Worm (Caenorhabditis elegans) whole organism, mixed stage, embryonic: ENCODE results near the gene Y105C5A.24.

Source experiments
- M03D4.4 ChIP-seq: sonication (generic microtip); optimal IDR thresholded peaks from 2 replicates; lab custom pipeline; 2017; ENCODE audit warnings: mild to moderate bottlenecking, missing genetic modification characterization, missing compliant biosample characterization
- bed-3 ChIP-seq: fragments of 200-800 bp; sonication (Bioruptor generic); optimal IDR thresholded peaks from 3 replicates; lab custom pipeline; 2018; ENCODE audit warnings: mild to moderate bottlenecking, missing genetic modification characterization, moderate library complexity, missing compliant biosample characterization
- blmp-1 ChIP-seq: fragments of 150-350 bp; optimal IDR thresholded peaks from 2 replicates; lab custom pipeline; 2014; ENCODE audit warnings: missing biosample characterization, missing genetic modification characterization
- ceh-39 ChIP-seq: fragments of 150-350 bp; optimal IDR thresholded peaks from 2 replicates; lab custom pipeline; 2014; ENCODE audit warnings: missing biosample characterization, missing genetic modification characterization
- ces-1 ChIP-seq: fragments of 150-350 bp; optimal IDR thresholded peaks from 2 replicates; lab custom pipeline; 2014; ENCODE audit warnings: missing biosample characterization, missing genetic modification reagents, missing genetic modification characterization
- cnd-1 ChIP-seq: fragments of 200-800 bp; sonication (Bioruptor generic); optimal IDR thresholded peaks from 2 replicates; lab custom pipeline; 2018; ENCODE audit warnings: mild to moderate bottlenecking, missing genetic modification characterization, missing compliant biosample characterization
- drap-1 ChIP-seq: fragments of 200-800 bp; sonication (Bioruptor generic); optimal IDR thresholded peaks from 3 replicates; lab custom pipeline; 2018; ENCODE audit warnings: mild to moderate bottlenecking, missing genetic modification characterization, missing compliant biosample characterization
- elt-1 ChIP-seq: sonication (generic microtip); optimal IDR thresholded peaks from 2 replicates; lab custom pipeline; 2017; ENCODE audit warnings: missing genetic modification characterization, mild to moderate bottlenecking, missing compliant biosample characterization, antibody characterized with exemption, moderate library complexity, borderline replicate concordance; ENCODE audit not compliant: insufficient read depth
- elt-3 ChIP-seq: fragments of 150-350 bp; optimal IDR thresholded peaks from 2 replicates; lab custom pipeline; 2014; ENCODE audit warnings: missing biosample characterization, missing genetic modification characterization
- ham-2 ChIP-seq: fragments of 200-800 bp; sonication (Bioruptor generic); optimal IDR thresholded peaks from 2 replicates; lab custom pipeline; 2018; ENCODE audit warnings: mild to moderate bottlenecking, missing genetic modification characterization, missing compliant biosample characterization
- hlh-1 ChIP-seq: fragments of 150-350 bp; optimal IDR thresholded peaks from 2 replicates; lab custom pipeline; 2014; ENCODE audit warnings: missing biosample characterization, missing genetic modification reagents, missing genetic modification characterization
- lin-13 ChIP-seq: fragments of 150-350 bp; optimal IDR thresholded peaks from 2 replicates; lab custom pipeline; 2014; ENCODE audit warnings: missing biosample characterization, missing genetic modification characterization
- lsy-2 ChIP-seq: fragments of 150-350 bp; optimal IDR thresholded peaks from 2 replicates; lab custom pipeline; 2014; ENCODE audit warnings: missing biosample characterization, missing genetic modification characterization
- mab-5 ChIP-seq: fragments of 150-350 bp; optimal IDR thresholded peaks from 2 replicates; lab custom pipeline; 2014; ENCODE audit warnings: missing biosample characterization, missing genetic modification characterization
- mep-1 ChIP-seq: fragments of 150-350 bp; optimal IDR thresholded peaks from 2 replicates; lab custom pipeline; 2017; ENCODE audit warnings: missing biosample characterization, missing genetic modification reagents, missing genetic modification characterization, inconsistent platforms
- mls-2 ChIP-seq: sonication (generic microtip); optimal IDR thresholded peaks from 2 replicates; lab custom pipeline; 2016; ENCODE audit warnings: mild to moderate bottlenecking, missing genetic modification characterization, moderate library complexity, missing compliant biosample characterization
- nhr-12 ChIP-seq: fragments of 150-350 bp; optimal IDR thresholded peaks from 2 replicates; lab custom pipeline; 2014; ENCODE audit warnings: missing biosample characterization, missing genetic modification characterization
- nhr-2 ChIP-seq: fragments of 150-350 bp; optimal IDR thresholded peaks from 2 replicates; lab custom pipeline; 2014; ENCODE audit warnings: missing biosample characterization, missing genetic modification characterization
- nhr-237 ChIP-seq: fragments of 150-350 bp; optimal IDR thresholded peaks from 2 replicates; lab custom pipeline; 2014; ENCODE audit warnings: missing biosample characterization, missing genetic modification characterization
- nhr-28 ChIP-seq: fragments of 150-350 bp; optimal IDR thresholded peaks from 2 replicates; lab custom pipeline; 2014; ENCODE audit warnings: missing biosample characterization, missing genetic modification characterization
- nhr-76 ChIP-seq: sonication (generic microtip); optimal IDR thresholded peaks from 2 replicates; lab custom pipeline; 2017; ENCODE audit warnings: missing biosample characterization, missing genetic modification characterization
- pha-4 ChIP-seq: fragments of 150-350 bp; optimal IDR thresholded peaks from 2 replicates; lab custom pipeline; 2018; ENCODE audit warnings: missing biosample characterization, missing genetic modification reagents, missing genetic modification characterization
- sem-2 ChIP-seq: fragments of 200-800 bp; sonication (Bioruptor generic); optimal IDR thresholded peaks from 2 replicates; lab custom pipeline; 2018; ENCODE audit warnings: mild to moderate bottlenecking, missing genetic modification characterization, missing compliant biosample characterization
- snpc-4 ChIP-seq: fragments of 150-350 bp; optimal IDR thresholded peaks from 2 replicates; lab custom pipeline; 2014; ENCODE audit warnings: missing biosample characterization, missing genetic modification characterization
- tbx-8 ChIP-seq: fragments of 200-800 bp; sonication (Bioruptor generic); optimal IDR thresholded peaks from 2 replicates; lab custom pipeline; 2018; ENCODE audit warnings: mild to moderate bottlenecking, missing genetic modification characterization, moderate library complexity, missing compliant biosample characterization
- unc-120 ChIP-seq: sonication (generic microtip); optimal IDR thresholded peaks from 2 replicates; lab custom pipeline; 2017; ENCODE audit warnings: missing genetic modification characterization, missing compliant biosample characterization; ENCODE audit not compliant: poor library complexity, severe bottlenecking
- unc-62 ChIP-seq: fragments of 150-350 bp; optimal IDR thresholded peaks from 2 replicates; lab custom pipeline; 2014; ENCODE audit warnings: missing biosample characterization, missing genetic modification reagents, missing genetic modification characterization
- zip-8 ChIP-seq: fragments of 150-350 bp; optimal IDR thresholded peaks from 2 replicates; lab custom pipeline; 2014; ENCODE audit warnings: missing biosample characterization, missing genetic modification characterization
- ztf-11 ChIP-seq: fragments of 150-350 bp; optimal IDR thresholded peaks from 2 replicates; lab custom pipeline; 2014; ENCODE audit warnings: missing biosample characterization, missing genetic modification characterization

The Y105C5A.24 gene

DNA sequence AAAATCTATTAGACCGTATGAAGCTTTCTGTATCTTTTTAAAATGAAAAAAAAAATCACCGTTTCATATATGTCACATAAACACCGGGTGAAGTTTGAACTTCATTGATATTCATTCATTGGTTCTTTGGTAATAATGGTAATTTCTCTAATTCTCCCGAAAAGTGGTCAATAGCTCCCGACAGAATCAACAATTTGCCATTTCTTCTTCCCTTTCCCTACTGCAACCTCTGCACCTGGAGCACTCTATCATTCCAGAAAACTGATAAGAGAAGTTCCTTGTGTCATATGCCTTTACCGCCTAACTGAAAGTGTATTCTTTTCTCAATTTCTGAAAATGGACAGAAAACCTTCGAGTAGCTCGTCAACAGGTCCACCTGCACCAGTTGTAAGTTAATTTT lies at the start of gene Y105C5A.24:
Gene Y105C5A.24, plus strand, starts transcription at position 220 of the 400 bp plus-strand sequence.
- TF ChIP-seq hlh-1 (tag; lab: Kevin White, UChicago): no peak
- TF ChIP-seq nhr-2 (tag; lab: Kevin White, UChicago): no peak
- no peak for TF ChIP-seq pha-4 (tag; lab: Kevin White, UChicago)
- TF ChIP-seq tbx-8 (GFP tag; lab: Kevin White, UChicago): no peak
- no peak for TF ChIP-seq mab-5
- no peak for TF ChIP-seq nhr-76 (tag; lab: Kevin White, UChicago)
- no peak for TF ChIP-seq blmp-1 (tag; lab: Kevin White, UChicago)
- TF ChIP-seq ces-1 (GFP tag; lab: Kevin White, UChicago): no peak
- no peak for TF ChIP-seq ceh-39 (tag; lab: Kevin White, UChicago)
- no peak for TF ChIP-seq ham-2 (GFP tag; lab: Kevin White, UChicago)
- TF ChIP-seq elt-3: no peak
- TF ChIP-seq sem-2 (GFP tag; lab: Kevin White, UChicago): no peak
- TF ChIP-seq drap-1 (GFP tag; lab: Kevin White, UChicago): no peak
- no peak for TF ChIP-seq mls-2 (tag; lab: Kevin White, UChicago)
- TF ChIP-seq cnd-1 (tag; lab: Kevin White, UChicago): no peak
- no peak for TF ChIP-seq nhr-237 (tag; lab: Kevin White, UChicago)

DNA sequence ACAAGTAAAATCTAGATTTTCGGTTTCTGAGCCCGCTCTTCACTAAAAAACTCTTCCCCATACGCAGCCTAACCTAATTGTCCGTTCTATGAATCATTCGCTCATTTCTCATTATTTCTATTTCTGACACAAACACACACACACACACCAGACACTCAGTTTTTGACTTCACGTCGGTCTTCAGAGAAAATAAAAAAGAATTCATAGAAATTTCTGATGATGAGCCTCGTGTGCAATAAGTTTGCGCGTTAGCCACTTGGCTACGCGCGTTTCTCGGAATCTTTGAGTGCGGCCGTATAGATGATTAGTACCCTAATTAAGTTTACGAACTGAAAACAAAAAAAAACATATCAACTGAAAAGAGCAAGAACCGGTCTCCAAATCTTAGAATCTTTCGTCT lies 35.6 kb upstream of the Y105C5A.24 start:
- TF ChIP-seq nhr-28 (tag; lab: Kevin White, UChicago) (no peak), bed-3 (GFP tag; lab: Kevin White, UChicago) (no peak)

DNA sequence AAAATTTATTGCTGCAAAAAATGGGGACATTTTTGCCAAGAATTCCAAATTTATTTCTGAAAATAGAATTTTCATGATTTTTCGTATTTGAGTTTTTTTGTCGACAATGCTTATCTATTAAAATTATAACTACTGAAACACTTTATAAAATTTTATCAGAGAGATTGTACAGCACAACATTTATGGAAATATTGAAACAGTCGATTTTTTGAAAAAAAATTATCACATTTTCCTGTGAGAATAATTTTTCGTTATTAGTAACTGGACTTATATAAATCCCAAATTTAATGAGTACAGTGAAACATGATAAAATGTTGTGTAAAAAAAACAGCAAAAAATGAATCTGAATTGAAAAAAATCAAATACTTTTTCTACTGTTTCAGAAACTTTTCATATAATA lies 32.2 kb upstream of the Y105C5A.24 start:
- TF ChIP-seq mls-2 (tag; lab: Kevin White, UChicago) (no peak), nhr-12 (tag; lab: Kevin White, UChicago) (no peak), lin-13 (no peak), elt-3 (no peak), zip-8 (tag; lab: Kevin White, UChicago) (no peak), pha-4 (tag; lab: Kevin White, UChicago) (no peak), snpc-4 (tag; lab: Kevin White, UChicago) (no peak)

DNA sequence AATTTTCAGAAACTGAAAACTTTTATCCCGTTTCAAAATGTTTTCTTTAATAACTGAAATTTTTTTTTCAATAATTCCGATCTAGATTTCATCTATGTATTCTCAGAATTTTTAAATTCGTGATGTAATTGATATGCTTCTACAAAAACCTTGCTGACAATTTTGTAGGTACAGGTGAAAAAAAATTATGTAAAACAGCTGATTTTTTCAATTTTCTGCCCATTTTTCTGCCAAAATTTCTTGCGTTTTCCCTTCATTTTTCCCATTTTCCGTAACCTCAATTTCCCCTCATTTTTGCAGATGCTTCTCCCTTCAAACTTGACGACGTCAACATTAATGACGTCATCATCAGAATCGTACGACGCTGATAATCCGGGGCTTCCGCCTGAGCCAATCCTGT lies 29.9 kb upstream of the Y105C5A.24 start, which contains the start of gene daf-38:
Gene daf-38, plus strand, starts transcription at position 301 of the 400 bp plus-strand sequence.
- TF ChIP-seq cnd-1 (tag; lab: Kevin White, UChicago): no peak
- no peak for TF ChIP-seq nhr-237 (tag; lab: Kevin White, UChicago)
- no peak for TF ChIP-seq M03D4.4 (tag; lab: Kevin White, UChicago)
- no peak for TF ChIP-seq hlh-1 (tag; lab: Kevin White, UChicago)
- no peak for TF ChIP-seq mep-1 (tag; lab: Kevin White, UChicago)
- no peak for TF ChIP-seq nhr-28 (tag; lab: Kevin White, UChicago)
- TF ChIP-seq ztf-11 (tag; lab: Kevin White, UChicago): no peak
- no peak for TF ChIP-seq tbx-8 (GFP tag; lab: Kevin White, UChicago)
- no peak for TF ChIP-seq lsy-2 (tag; lab: Kevin White, UChicago)
- no peak for TF ChIP-seq elt-3
- TF ChIP-seq unc-62 (GFP tag; lab: Kevin White, UChicago): no peak

DNA sequence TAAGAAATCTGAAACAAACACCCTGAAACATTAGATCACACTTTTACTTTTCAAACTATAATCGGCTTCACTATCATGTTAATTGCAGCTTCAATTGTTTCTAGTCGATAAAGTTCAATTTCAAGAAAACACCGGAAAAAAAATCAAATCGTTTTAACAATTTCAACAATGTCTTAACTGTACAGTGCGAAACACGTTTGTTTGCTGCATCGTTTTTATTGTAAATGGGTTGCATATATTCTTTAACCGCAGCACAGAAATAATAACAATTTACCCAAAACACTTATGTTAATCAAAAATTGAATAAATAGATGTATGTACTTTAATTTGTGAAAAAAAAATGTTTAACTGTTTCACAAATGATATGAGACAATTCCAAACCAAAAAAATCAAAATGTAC lies 5.6 kb upstream of the Y105C5A.24 start:
- no peak for TF ChIP-seq tbx-8 (GFP tag; lab: Kevin White, UChicago)
- TF ChIP-seq drap-1 (GFP tag; lab: Kevin White, UChicago): no peak
- no peak for TF ChIP-seq unc-120
- no peak for TF ChIP-seq M03D4.4 (tag; lab: Kevin White, UChicago)
- no peak for TF ChIP-seq ham-2 (GFP tag; lab: Kevin White, UChicago)
- no peak for TF ChIP-seq ces-1 (GFP tag; lab: Kevin White, UChicago)
- no peak for TF ChIP-seq elt-1

DNA sequence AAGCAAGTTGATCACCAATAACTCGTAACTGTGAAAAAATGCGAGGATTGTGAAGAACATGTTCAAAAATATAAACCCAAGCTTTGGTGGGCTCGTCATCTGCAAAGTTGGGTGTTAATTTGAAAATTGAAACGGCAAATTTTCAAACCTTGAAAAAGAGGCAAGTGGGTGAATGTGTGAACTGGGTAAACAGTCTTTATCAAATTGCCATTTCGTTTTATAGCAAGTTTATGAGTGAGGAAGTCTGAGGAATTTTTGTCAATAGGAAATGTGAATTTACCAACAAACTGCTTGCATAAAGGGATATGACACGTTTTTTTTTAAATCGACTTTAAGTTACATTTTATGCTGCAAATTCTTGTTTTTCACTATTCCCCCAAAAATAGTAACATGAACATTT lies 3.1 kb upstream of the Y105C5A.24 start, which contains the start of gene Y105C5A.1270:
Gene Y105C5A.1270, minus strand, starts transcription at position 101 of the 400 bp plus-strand sequence.
- no peak for TF ChIP-seq elt-3
